Fruit fly (Drosophila melanogaster): ENCODE measurements around the gene wake.

wake gene

dm6 chr3R:22707178-22707577 lies 67.6 kb downstream of the wake start, which contains the start of gene CG13842:
TSS of gene CG13842 (minus strand) at chr3R:22707278.
- TF ChIP-seq CG12605 (GFP tag; IDR thresholded peaks at IDR 0.05): no peak
- TF ChIP-seq CG9948 (tag; optimal IDR thresholded peaks at IDR 0.05): no peak
- no peak for TF ChIP-seq CG8301 (tag; optimal IDR thresholded peaks at IDR 0.05)
- TF ChIP-seq gl (tag; optimal IDR thresholded peaks at IDR 0.05): no peak
- TF ChIP-seq EcR (GFP tag; optimal IDR thresholded peaks at IDR 0.05): no peak
- no peak for TF ChIP-seq Pif1B (GFP tag; optimal IDR thresholded peaks at IDR 0.05)
- TF ChIP-seq Ets98B (GFP tag; IDR thresholded peaks at IDR 0.05): no peak
- TF ChIP-seq CG32121 (GFP tag; IDR thresholded peaks at IDR 0.05): no peak
- no peak for TF ChIP-seq Snoo (tag; optimal IDR thresholded peaks at IDR 0.05)
- TF ChIP-seq CG4496 (GFP tag; IDR thresholded peaks at IDR 0.05): no peak

dm6 chr3R:22710662-22711061 lies 71.1 kb downstream of the wake start, which contains the start of gene CG4907:
TSS of gene CG4907 (minus strand) at chr3R:22710762.
- TF ChIP-seq Pif1A (GFP tag; optimal IDR thresholded peaks at IDR 0.05) (no peak), CG8159 (tag; optimal IDR thresholded peaks at IDR 0.05) (no peak)

dm6 chr3R:22717863-22718262 lies 78.3 kb downstream of the wake start:
- TF ChIP-seq CG14655 (GFP tag; optimal IDR thresholded peaks at IDR 0.05): no peak
- no peak for TF ChIP-seq CG10348 (GFP tag; IDR thresholded peaks at IDR 0.05)
- no peak for TF ChIP-seq Ets98B (GFP tag; IDR thresholded peaks at IDR 0.05)
- TF ChIP-seq CG32121 (GFP tag; IDR thresholded peaks at IDR 0.05): no peak
- TF ChIP-seq Pif1B (GFP tag; optimal IDR thresholded peaks at IDR 0.05): no peak
- no peak for TF ChIP-seq CG13204 (GFP tag; optimal IDR thresholded peaks at IDR 0.05)
- TF ChIP-seq rn (GFP tag; IDR thresholded peaks at IDR 0.05): no peak
- no peak for TF ChIP-seq CG4496 (GFP tag; IDR thresholded peaks at IDR 0.05)
- no peak for TF ChIP-seq gl (tag; optimal IDR thresholded peaks at IDR 0.05)

- TF ChIP-seq CG12605 (GFP tag; IDR thresholded peaks at IDR 0.05) (no peak), Pif1B (GFP tag; optimal IDR thresholded peaks at IDR 0.05) (no peak), Ets98B (GFP tag; IDR thresholded peaks at IDR 0.05) (no peak), CG14655 (GFP tag; optimal IDR thresholded peaks at IDR 0.05) (no peak), CG32121 (GFP tag; IDR thresholded peaks at IDR 0.05) (no peak), CG17806 (tag; optimal IDR thresholded peaks at IDR 0.05) (no peak), fd96Ca (GFP tag; IDR thresholded peaks at IDR 0.05) (no peak), CG4496 (GFP tag; IDR thresholded peaks at IDR 0.05) (no peak)
These were observed 78.8 kb downstream of the wake start for dm6 chr3R:22718401-22718800.

- TF ChIP-seq CG17806 (tag; optimal IDR thresholded peaks at IDR 0.05) (no peak), gl (tag; optimal IDR thresholded peaks at IDR 0.05) (no peak), Ets98B (GFP tag; IDR thresholded peaks at IDR 0.05) (no peak), fd96Ca (GFP tag; IDR thresholded peaks at IDR 0.05) (no peak), Pif1B (GFP tag; optimal IDR thresholded peaks at IDR 0.05) (no peak), CG15710 (tag; optimal IDR thresholded peaks at IDR 0.05) (no peak), CG8159 (tag; optimal IDR thresholded peaks at IDR 0.05) (no peak), rn (GFP tag; IDR thresholded peaks at IDR 0.05) (no peak)
These were observed 79.5 kb downstream of the wake start for dm6 chr3R:22718937-22719606.

dm6 chr3R:22719607-22719949 lies 80.0 kb downstream of the wake start:
- TF ChIP-seq fd96Ca (GFP tag; IDR thresholded peaks at IDR 0.05) (no peak), CG13204 (GFP tag; optimal IDR thresholded peaks at IDR 0.05) (no peak), CG15710 (tag; optimal IDR thresholded peaks at IDR 0.05) (no peak), Snoo (tag; optimal IDR thresholded peaks at IDR 0.05) (no peak), CG32121 (GFP tag; IDR thresholded peaks at IDR 0.05) (no peak), Ets98B (GFP tag; IDR thresholded peaks at IDR 0.05) (no peak), CG8301 (tag; optimal IDR thresholded peaks at IDR 0.05) (no peak), Pif1A (GFP tag; optimal IDR thresholded peaks at IDR 0.05) (no peak), CG9948 (tag; optimal IDR thresholded peaks at IDR 0.05) (no peak), CG17806 (tag; optimal IDR thresholded peaks at IDR 0.05) (no peak), CG12605 (GFP tag; IDR thresholded peaks at IDR 0.05) (no peak), D1 (tag; optimal IDR thresholded peaks at IDR 0.05) (no peak), CG10348 (GFP tag; IDR thresholded peaks at IDR 0.05) (no peak), CG14655 (GFP tag; optimal IDR thresholded peaks at IDR 0.05) (no peak), CG8159 (tag; optimal IDR thresholded peaks at IDR 0.05) (no peak), rn (GFP tag; IDR thresholded peaks at IDR 0.05) (no peak), gl (tag; optimal IDR thresholded peaks at IDR 0.05) (no peak), CG34367 (tag; optimal IDR thresholded peaks at IDR 0.05) (no peak)

- TF ChIP-seq Pif1A (GFP tag; optimal IDR thresholded peaks at IDR 0.05) (peak; percentile 83), CG34367 (tag; optimal IDR thresholded peaks at IDR 0.05) (peak; percentile 68), CG9948 (tag; optimal IDR thresholded peaks at IDR 0.05) (peak; percentile 62), CG15710 (tag; optimal IDR thresholded peaks at IDR 0.05) (peak; percentile 81), CG17806 (tag; optimal IDR thresholded peaks at IDR 0.05) (peak; percentile 62), D1 (tag; optimal IDR thresholded peaks at IDR 0.05) (no peak), CG32121 (GFP tag; IDR thresholded peaks at IDR 0.05) (peak; percentile 61), CG14655 (GFP tag; optimal IDR thresholded peaks at IDR 0.05) (peak; percentile 86), CG13204 (GFP tag; optimal IDR thresholded peaks at IDR 0.05) (peak; percentile 86), Pif1B (GFP tag; optimal IDR thresholded peaks at IDR 0.05) (peak; percentile 66), Snoo (tag; optimal IDR thresholded peaks at IDR 0.05) (peak; percentile 59), Ets98B (GFP tag; IDR thresholded peaks at IDR 0.05) (peak; percentile 66), CG8159 (tag; optimal IDR thresholded peaks at IDR 0.05) (peak; percentile 80), fd96Ca (GFP tag; IDR thresholded peaks at IDR 0.05) (peak; percentile 57; the same call in 2 of the 3 replicates), EcR (GFP tag; optimal IDR thresholded peaks at IDR 0.05) (peak; percentile 5), rn (GFP tag; IDR thresholded peaks at IDR 0.05) (peak; percentile 48; the same call in 1 of the 2 replicates), gl (tag; optimal IDR thresholded peaks at IDR 0.05) (peak; percentile 84), CG12605 (GFP tag; IDR thresholded peaks at IDR 0.05) (peak; percentile 76; the same call in 1 of the 2 replicates), CG4496 (GFP tag; IDR thresholded peaks at IDR 0.05) (peak; percentile 80; the same call in 2 of the 3 replicates), CG8301 (tag; optimal IDR thresholded peaks at IDR 0.05) (peak; percentile 72), CG10348 (GFP tag; IDR thresholded peaks at IDR 0.05) (no peak)
These were observed 81.2 kb downstream of the wake start, which contains the start of gene wge for dm6 chr3R:22720808-22721306. TSS of gene wge (minus strand) at chr3R:22721150.
